Fruit fly (Drosophila melanogaster): ENCODE measurements around the gene Dab.

The Dab gene

dm6 chr3L:16752402-16753096 is 40.6 kb downstream of the Dab start (continued):
- TF ChIP-seq net (GFP tag; optimal IDR thresholded peaks at IDR 0.05), result peak; percentile 57
- TF ChIP-seq Sox102F (GFP tag; optimal IDR thresholded peaks at IDR 0.05), result peak; percentile 14
- TF ChIP-seq fd85E (GFP tag; optimal IDR thresholded peaks at IDR 0.05), result no peak
- peak; percentile 74 for TF ChIP-seq CG8119 (GFP tag; IDR thresholded peaks at IDR 0.05)
- TF ChIP-seq Smox (GFP tag; optimal IDR thresholded peaks at IDR 0.05), result peak; percentile 18
- TF ChIP-seq CG32006 (GFP tag; optimal IDR thresholded peaks at IDR 0.05), result peak; percentile 75
- peak; percentile 65 for TF ChIP-seq CG10669 (GFP tag; optimal IDR thresholded peaks at IDR 0.05)
- TF ChIP-seq CG8632 (GFP tag; optimal IDR thresholded peaks at IDR 0.05), result peak; percentile 43
- TF ChIP-seq Hr38 (GFP tag; optimal IDR thresholded peaks at IDR 0.05), result no peak
- TF ChIP-seq dsx (GFP tag; optimal IDR thresholded peaks at IDR 0.05; ENCODE audit: poor library complexity, severe bottlenecking), result peak; percentile 27
- TF ChIP-seq cyc (GFP tag; optimal IDR thresholded peaks at IDR 0.05), result peak; percentile 46
- peak; percentile 27 for TF ChIP-seq CG11902 (GFP tag; optimal IDR thresholded peaks at IDR 0.05)
- TF ChIP-seq Ets21C (GFP tag; optimal IDR thresholded peaks at IDR 0.05), result peak; percentile 2
- TF ChIP-seq Sox15 (GFP tag; optimal IDR thresholded peaks at IDR 0.05), result no peak
- TF ChIP-seq Lpt (GFP tag; optimal IDR thresholded peaks at IDR 0.05), result peak; percentile 77
- TF ChIP-seq Eip93F (GFP tag; optimal IDR thresholded peaks at IDR 0.05), result no peak
- TF ChIP-seq achi (GFP tag; optimal IDR thresholded peaks at IDR 0.05), result peak; percentile 76
- peak; percentile 18 for TF ChIP-seq dac (GFP tag; optimal IDR thresholded peaks at IDR 0.05)
- TF ChIP-seq Blimp-1 (GFP tag; optimal IDR thresholded peaks at IDR 0.05), result no peak
- peak; percentile 81 for TF ChIP-seq eg (GFP tag; IDR thresholded peaks at IDR 0.05)

dm6 chr3L:16755189-16755588 is 43.3 kb downstream of the Dab start, which contains the start of gene CG42852:
Gene CG42852 (plus strand): TSS chr3L:16755489.
- no peak for TF ChIP-seq Eip78C (GFP tag)
- TF ChIP-seq OdsH (GFP tag; optimal IDR thresholded peaks at IDR 0.05), result no peak
- TF ChIP-seq cyc (GFP tag; optimal IDR thresholded peaks at IDR 0.05), result no peak
- no peak for TF ChIP-seq CG7368 (GFP tag; optimal IDR thresholded peaks at IDR 0.05)
- no peak for TF ChIP-seq CG9139 (GFP tag; optimal IDR thresholded peaks at IDR 0.05)
- TF ChIP-seq CG1621 (tag; optimal IDR thresholded peaks at IDR 0.05), result no peak
- TF ChIP-seq fd59A (GFP tag; optimal IDR thresholded peaks at IDR 0.05), result no peak
- no peak for TF ChIP-seq CG16779 (tag; optimal IDR thresholded peaks at IDR 0.05)
- no peak for TF ChIP-seq Met (GFP tag; optimal IDR thresholded peaks at IDR 0.05)
- no peak for TF ChIP-seq CG8119 (GFP tag; IDR thresholded peaks at IDR 0.05)
- TF ChIP-seq CG6163 (GFP tag; IDR thresholded peaks at IDR 0.05), result no peak
- TF ChIP-seq CG8632 (GFP tag; optimal IDR thresholded peaks at IDR 0.05), result no peak
- no peak for TF ChIP-seq CG11294 (GFP tag; IDR thresholded peaks at IDR 0.05)

- TF ChIP-seq topi (GFP tag; optimal IDR thresholded peaks at IDR 0.05) (peak; percentile 82), OdsH (GFP tag; optimal IDR thresholded peaks at IDR 0.05) (peak; percentile 82), Sox14 (GFP tag; optimal IDR thresholded peaks at IDR 0.05) (peak; percentile 79), Sox15 (GFP tag; optimal IDR thresholded peaks at IDR 0.05) (peak; percentile 61), achi (GFP tag; optimal IDR thresholded peaks at IDR 0.05) (peak; percentile 79), CG16779 (tag; optimal IDR thresholded peaks at IDR 0.05) (peak; percentile 70), ss (GFP tag; optimal IDR thresholded peaks at IDR 0.05) (peak; percentile 93 to 96), svp (GFP tag) (peak; percentile 94), CG15336 (GFP tag; IDR thresholded peaks at IDR 0.05) (peak; percentile 87), CG34406 (GFP tag; optimal IDR thresholded peaks at IDR 0.05) (peak; percentile 69), Eip75B (GFP tag; optimal IDR thresholded peaks at IDR 0.05) (peak; percentile 91), CG3919 (GFP tag; optimal IDR thresholded peaks at IDR 0.05) (peak; percentile 84), Gug (GFP tag; IDR thresholded peaks at IDR 0.05) (peak; percentile 70), cyc (GFP tag; optimal IDR thresholded peaks at IDR 0.05) (peak; percentile 80), Blimp-1 (GFP tag; optimal IDR thresholded peaks at IDR 0.05) (peak; percentile 53), CG1621 (tag; optimal IDR thresholded peaks at IDR 0.05) (peak; percentile 86), CG32006 (GFP tag; optimal IDR thresholded peaks at IDR 0.05) (peak; percentile 82), fd85E (GFP tag; optimal IDR thresholded peaks at IDR 0.05) (peak; percentile 47), CG9139 (GFP tag; optimal IDR thresholded peaks at IDR 0.05) (peak; percentile 89), Hr38 (GFP tag; optimal IDR thresholded peaks at IDR 0.05) (no peak), Lpt (GFP tag; optimal IDR thresholded peaks at IDR 0.05) (peak; percentile 88), CG10669 (GFP tag; optimal IDR thresholded peaks at IDR 0.05) (peak; percentile 85), net (GFP tag; optimal IDR thresholded peaks at IDR 0.05) (peak; percentile 63), Eip93F (GFP tag; optimal IDR thresholded peaks at IDR 0.05) (peak; percentile 17), Eip78C (GFP tag) (peak; percentile 98), CG10631 (GFP tag; optimal IDR thresholded peaks at IDR 0.05) (peak; percentile 82), CG8632 (GFP tag; optimal IDR thresholded peaks at IDR 0.05) (peak; percentile 75), eg (GFP tag; IDR thresholded peaks at IDR 0.05) (peak; percentile 83), salr (GFP tag; optimal IDR thresholded peaks at IDR 0.05) (peak; percentile 70 to 71), esn (GFP tag; optimal IDR thresholded peaks at IDR 0.05) (peak; percentile 82), pdm3 (GFP tag; optimal IDR thresholded peaks at IDR 0.05) (peak; percentile 82)
Observed at dm6 chr3L:16758504-16759109, 46.7 kb downstream of the Dab start.
